Fruit fly (Drosophila melanogaster) whole organism, embryonic: ENCODE measurements around the gene Mpc1.

Source experiments
- Adf1 ChIP-seq: fragments of 200-800 bp; sonication (Bioruptor generic); IDR thresholded peaks from 2 replicates; pipeline ENCODE4 v1.3.6; 2022; ENCODE audit warnings: missing biosample characterization, missing genetic modification characterization
- Antp ChIP-seq: fragments of 200-800 bp; sonication (Bioruptor generic); optimal IDR thresholded peaks from 3 replicates; lab custom pipeline; 2016; ENCODE audit warnings: missing biosample characterization, missing genetic modification characterization
- Bdp1 ChIP-seq: fragments of 200-800 bp; sonication (Bioruptor generic); optimal IDR thresholded peaks from 3 replicates; lab custom pipeline; 2016; ENCODE audit warnings: missing biosample characterization, missing genetic modification characterization
- CG1024 ChIP-seq: fragments of 200-800 bp; sonication (Bioruptor generic); IDR thresholded peaks from 2 replicates; pipeline ENCODE4 v1.3.6; 2022; ENCODE audit warnings: missing biosample characterization, missing genetic modification characterization
- CG11504 ChIP-seq: fragments of 200-800 bp; sonication (Bioruptor generic); optimal IDR thresholded peaks from 3 replicates; lab custom pipeline; 2019; ENCODE audit warnings: missing biosample characterization, mild to moderate bottlenecking, missing genetic modification characterization, moderate library complexity
- CG13894 ChIP-seq: fragments of 200-800 bp; sonication (Bioruptor generic); optimal IDR thresholded peaks from 3 replicates; lab custom pipeline; 2018; ENCODE audit warnings: missing biosample characterization, mild to moderate bottlenecking, missing genetic modification characterization, moderate library complexity
- CG15011 ChIP-seq: fragments of 200-800 bp; sonication (Bioruptor generic); optimal IDR thresholded peaks from 3 replicates; lab custom pipeline; 2018; ENCODE audit warnings: missing biosample characterization, mild to moderate bottlenecking, missing genetic modification characterization
- CG15269 ChIP-seq: fragments of 200-800 bp; sonication (Bioruptor generic); optimal IDR thresholded peaks from 2 replicates; lab custom pipeline; 2018; ENCODE audit warnings: missing biosample characterization, mild to moderate bottlenecking, missing genetic modification characterization, moderate library complexity
- CG17328 ChIP-seq: fragments of 200-800 bp; sonication (Bioruptor generic); IDR thresholded peaks from 2 replicates; pipeline ENCODE4 v1.3.6; 2022; ENCODE audit warnings: missing biosample characterization, missing genetic modification characterization
- CG1832 ChIP-seq: fragments of 200-800 bp; sonication (Bioruptor generic); optimal IDR thresholded peaks from 2 replicates; lab custom pipeline; 2017; ENCODE audit warnings: missing biosample characterization, mild to moderate bottlenecking, missing genetic modification characterization, inconsistent platforms
- CG18476 ChIP-seq: fragments of 200-800 bp; sonication (Bioruptor generic); optimal IDR thresholded peaks from 2 replicates; lab custom pipeline; 2016; ENCODE audit warnings: missing biosample characterization, mild to moderate bottlenecking, missing genetic modification characterization
- CG18619 ChIP-seq: fragments of 200-800 bp; sonication (Bioruptor generic); optimal IDR thresholded peaks from 3 replicates; lab custom pipeline; 2017; ENCODE audit warnings: missing biosample characterization, mild to moderate bottlenecking, missing genetic modification characterization
- CG2120 ChIP-seq: fragments of 200-800 bp; sonication (Bioruptor generic); optimal IDR thresholded peaks from 3 replicates; lab custom pipeline; 2016; ENCODE audit warnings: missing biosample characterization, missing genetic modification characterization
- CG2202 ChIP-seq: fragments of 200-800 bp; sonication (Bioruptor generic); optimal IDR thresholded peaks from 2 replicates; lab custom pipeline; 2018; ENCODE audit warnings: missing biosample characterization, mild to moderate bottlenecking, missing genetic modification characterization
- CG3995 ChIP-seq: fragments of 200-800 bp; sonication (Bioruptor generic); optimal IDR thresholded peaks from 3 replicates; lab custom pipeline; 2016; ENCODE audit warnings: missing biosample characterization, missing genetic modification characterization
- CG4282 ChIP-seq: fragments of 200-800 bp; sonication (Bioruptor generic); optimal IDR thresholded peaks from 2 replicates; lab custom pipeline; 2016; ENCODE audit warnings: missing biosample characterization, missing genetic modification characterization
- CG4404 ChIP-seq: fragments of 200-800 bp; sonication (Bioruptor generic); IDR thresholded peaks from 2 replicates; pipeline ENCODE4 v1.3.6; 2022; ENCODE audit warnings: missing biosample characterization, missing genetic modification characterization
- CG4707 ChIP-seq: fragments of 200-800 bp; sonication (Bioruptor generic); optimal IDR thresholded peaks from 2 replicates; lab custom pipeline; 2018; ENCODE audit warnings: missing biosample characterization, mild to moderate bottlenecking, missing genetic modification characterization, moderate library complexity
- CG6683 ChIP-seq: fragments of 200-800 bp; sonication (Bioruptor generic); optimal IDR thresholded peaks from 2 replicates; lab custom pipeline; 2017; ENCODE audit warnings: missing biosample characterization, mild to moderate bottlenecking, missing genetic modification characterization, missing genetic modification reagents
- CG6689 ChIP-seq: fragments of 200-800 bp; sonication (Bioruptor generic); IDR thresholded peaks from 2 replicates; pipeline ENCODE4 v1.3.6; 2022; ENCODE audit warnings: missing biosample characterization, missing genetic modification characterization
- CG8924 ChIP-seq: fragments of 200-800 bp; optimal IDR thresholded peaks from 3 replicates; lab custom pipeline; 2019; ENCODE audit warnings: missing biosample characterization, mild to moderate bottlenecking, missing genetic modification characterization, moderate library complexity
- D ChIP-seq, 2 experiments: fragments of 200-800 bp in 1 of 2; fragments of >200 bp in 1 of 2; sonication (Bioruptor generic) in 1 of 2; optimal IDR thresholded peaks; 2 replicates in 1 of 2; 3 replicates in 1 of 2; lab custom pipeline; 2017; ENCODE audit warnings: mild to moderate bottlenecking in 1 of 2, missing biosample characterization in 1 of 2, missing genetic modification characterization in 1 of 2, missing genetic modification reagents in 1 of 2
- Dad ChIP-seq: fragments of 200-800 bp; sonication (Bioruptor generic); optimal IDR thresholded peaks from 3 replicates; lab custom pipeline; 2016; ENCODE audit warnings: missing biosample characterization, missing genetic modification characterization
- E2f2 ChIP-seq: fragments of 200-800 bp; sonication (Bioruptor generic); IDR thresholded peaks from 2 replicates; pipeline ENCODE4 v1.3.6; 2022; ENCODE audit warnings: missing biosample characterization, missing genetic modification characterization
- H2.0 ChIP-seq: fragments of 200-800 bp; sonication (Bioruptor generic); IDR thresholded peaks from 2 replicates; pipeline ENCODE4 v1.3.6; 2022; ENCODE audit warnings: missing biosample characterization, missing genetic modification characterization
- Hey ChIP-seq: fragments of 200-800 bp; sonication (Bioruptor generic); optimal IDR thresholded peaks from 3 replicates; lab custom pipeline; 2018; ENCODE audit warnings: missing biosample characterization, mild to moderate bottlenecking, missing genetic modification characterization
- Hmx ChIP-seq: fragments of 200-800 bp; sonication (Bioruptor generic); optimal IDR thresholded peaks from 2 replicates; lab custom pipeline; 2016; ENCODE audit warnings: missing biosample characterization, missing genetic modification characterization
- Hr3 ChIP-seq: fragments of 200-800 bp; sonication (Bioruptor generic); optimal IDR thresholded peaks from 3 replicates; lab custom pipeline; 2016; ENCODE audit warnings: missing biosample characterization, missing genetic modification characterization
- Jarid2 ChIP-seq: fragments of 200-800 bp; sonication (Bioruptor generic); optimal IDR thresholded peaks from 3 replicates; lab custom pipeline; 2017; ENCODE audit warnings: mild to moderate bottlenecking, missing biosample characterization, missing genetic modification reagents, missing genetic modification characterization
- NC2α ChIP-seq: fragments of 200-800 bp; sonication (Bioruptor generic); optimal IDR thresholded peaks from 2 replicates; lab custom pipeline; 2016; ENCODE audit warnings: missing biosample characterization, missing genetic modification characterization
- Oli ChIP-seq: fragments of 200-800 bp; sonication (Bioruptor generic); optimal IDR thresholded peaks from 2 replicates; lab custom pipeline; 2018; ENCODE audit warnings: missing biosample characterization, mild to moderate bottlenecking, missing genetic modification characterization, moderate library complexity
- Opbp ChIP-seq: fragments of 200-800 bp; sonication (Bioruptor generic); IDR thresholded peaks from 3 replicates; pipeline ENCODE4 v1.3.6; 2022; ENCODE audit warnings: missing biosample characterization, missing genetic modification characterization; ENCODE audit not compliant: partially characterized antibody
- Trl ChIP-seq, 3 experiments: fragments of >200 bp in 2 of 3; fragments of 200-800 bp in 1 of 3; sonication (Bioruptor generic) in 1 of 3; optimal IDR thresholded peaks; 2 replicates in 1 of 3; 3 replicates in 2 of 3; lab custom pipeline; 2016 to 2017; ENCODE audit warnings: missing biosample characterization in 1 of 3, missing genetic modification characterization in 1 of 3
- abd-A ChIP-seq: fragments of 200-800 bp; sonication (Bioruptor generic); optimal IDR thresholded peaks from 3 replicates; lab custom pipeline; 2019; ENCODE audit warnings: missing biosample characterization, mild to moderate bottlenecking, missing genetic modification characterization, moderate library complexity
- al ChIP-seq: fragments of 200-800 bp; sonication (Bioruptor generic); IDR thresholded peaks from 2 replicates; pipeline ENCODE4 v1.3.6; 2022; ENCODE audit warnings: missing biosample characterization, missing genetic modification characterization
- az2 ChIP-seq: fragments of 200-800 bp; sonication (Bioruptor generic); optimal IDR thresholded peaks from 3 replicates; lab custom pipeline; 2016; ENCODE audit warnings: missing biosample characterization, missing genetic modification characterization
- da ChIP-seq: fragments of 200-800 bp; sonication (Bioruptor generic); optimal IDR thresholded peaks from 2 replicates; lab custom pipeline; 2016; ENCODE audit warnings: missing biosample characterization, missing genetic modification characterization
- inv ChIP-seq: fragments of 200-800 bp; sonication (Bioruptor generic); IDR thresholded peaks from 2 replicates; pipeline ENCODE4 v1.3.6; 2022; ENCODE audit warnings: missing biosample characterization, missing genetic modification characterization; ENCODE audit not compliant: partially characterized antibody
- ken ChIP-seq: fragments of 200-800 bp; sonication (Bioruptor generic); IDR thresholded peaks from 3 replicates; pipeline ENCODE4 v1.3.6; 2022; ENCODE audit warnings: missing biosample characterization, missing genetic modification characterization
- mam ChIP-seq: fragments of 200-800 bp; sonication (Bioruptor generic); optimal IDR thresholded peaks from 3 replicates; lab custom pipeline; 2016; ENCODE audit warnings: missing biosample characterization, missing genetic modification characterization
- pros ChIP-seq: fragments of 200-800 bp; sonication (Bioruptor generic); optimal IDR thresholded peaks from 3 replicates; lab custom pipeline; 2019; ENCODE audit warnings: missing biosample characterization, mild to moderate bottlenecking, missing genetic modification characterization, moderate library complexity
- run ChIP-seq: fragments of 200-800 bp; sonication (Bioruptor generic); optimal IDR thresholded peaks from 3 replicates; lab custom pipeline; 2018; ENCODE audit warnings: missing biosample characterization, mild to moderate bottlenecking, missing genetic modification characterization
- sug ChIP-seq: fragments of 200-800 bp; optimal IDR thresholded peaks from 2 replicates; lab custom pipeline; 2019; ENCODE audit warnings: missing biosample characterization, mild to moderate bottlenecking, missing genetic modification characterization, moderate library complexity
- tap ChIP-seq: fragments of 200-800 bp; optimal IDR thresholded peaks from 3 replicates; lab custom pipeline; 2019; ENCODE audit warnings: missing biosample characterization, mild to moderate bottlenecking, missing genetic modification characterization, moderate library complexity
- twi ChIP-seq: fragments of 200-800 bp; optimal IDR thresholded peaks from 2 replicates; lab custom pipeline; 2019; ENCODE audit warnings: missing biosample characterization, mild to moderate bottlenecking, missing genetic modification characterization, moderate library complexity
- usp ChIP-seq: fragments of >200 bp; optimal IDR thresholded peaks from 2 replicates; lab custom pipeline; 2017; ENCODE audit warnings: missing biosample characterization, missing genetic modification characterization
- wdn ChIP-seq: fragments of 200-800 bp; sonication (Bioruptor generic); IDR thresholded peaks from 2 replicates; pipeline ENCODE4 v1.3.6; 2022; ENCODE audit warnings: missing biosample characterization, missing genetic modification characterization
- zfh2 ChIP-seq: fragments of 200-800 bp; sonication (Bioruptor generic); optimal IDR thresholded peaks from 2 replicates; lab custom pipeline; 2016; ENCODE audit warnings: missing biosample characterization, missing genetic modification characterization

Mpc1 gene

DNA sequence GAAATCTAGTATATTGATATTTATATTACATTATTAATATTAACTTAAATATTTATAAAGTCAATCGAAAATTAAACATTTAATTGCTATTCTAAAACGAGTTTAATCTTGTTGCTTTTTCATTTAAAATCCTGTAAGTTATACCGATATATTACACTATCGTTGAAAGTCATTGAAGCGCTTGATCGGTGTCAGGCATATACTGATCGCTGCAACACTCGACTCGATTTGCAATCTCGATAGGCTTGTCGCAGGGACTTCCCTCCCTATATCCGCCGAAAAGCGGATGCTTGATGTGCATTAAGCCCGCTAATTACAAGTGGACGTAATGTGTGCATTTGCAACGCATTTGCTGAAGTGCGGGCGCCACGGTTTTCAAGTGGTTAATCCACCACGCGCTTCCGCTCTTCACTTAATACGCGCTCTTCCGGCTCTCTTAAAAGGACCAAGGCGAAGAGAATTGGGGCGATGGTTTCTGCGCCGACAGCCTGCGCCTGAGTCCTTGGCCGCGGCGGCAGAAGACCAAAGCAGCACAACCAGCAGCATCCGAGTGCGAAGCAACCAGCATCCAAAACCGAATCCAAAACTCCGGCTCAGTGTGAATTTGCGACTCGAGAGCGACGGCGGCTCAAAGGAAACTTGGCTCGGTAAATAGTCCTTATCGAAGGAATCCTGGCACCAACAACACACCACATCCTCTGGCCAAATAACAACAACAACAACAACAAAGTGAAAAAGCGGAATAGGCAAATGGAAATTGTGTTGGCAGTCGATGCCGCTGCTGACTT lies 653 bp upstream of the Mpc1 start, which contains the start of gene CG42613:
Gene CG42613 (plus strand): TSS at position 279 of the 788 bp plus-strand sequence.
- peak; percentile 56 for TF ChIP-seq CG2202
- peak; percentile 59 for TF ChIP-seq Antp
- peak; percentile 19 for TF ChIP-seq Jarid2 (GFP tag; lab: Kevin White, UChicago)
- TF ChIP-seq CG2120 (GFP tag; lab: Kevin White, UChicago) = no peak
- TF ChIP-seq Dad (GFP tag; lab: Kevin White, UChicago) = peak; percentile 72
- TF ChIP-seq CG3995 (GFP tag; lab: Kevin White, UChicago) = peak; percentile 15
- peak; percentile 61; the same call in 1 of the 2 replicates for TF ChIP-seq Adf1 (GFP tag; lab: Robert Waterston, UW)
- TF ChIP-seq CG6683 (GFP tag; lab: Kevin White, UChicago) = peak; percentile 24
- TF ChIP-seq CG1024 (GFP tag; lab: Robert Waterston, UW) = peak; percentile 61
- TF ChIP-seq zfh2 (GFP tag; lab: Kevin White, UChicago) = peak; percentile 9
- peak; percentile 72; the same call in 1 of the 2 replicates for TF ChIP-seq H2.0 (GFP tag; lab: Robert Waterston, UW)
- 0 out of 2 replicates have a peak, but pooled peaks have one; percentile 9 for TF ChIP-seq al (GFP tag; lab: Robert Waterston, UW)
- peak; percentile 64 for TF ChIP-seq CG18619 (GFP tag; lab: Kevin White, UChicago)
- TF ChIP-seq CG6689 (GFP tag; lab: Robert Waterston, UW) = peak; percentile 34
- no peak for TF ChIP-seq Hmx
- TF ChIP-seq pros (GFP tag; lab: Kevin White, UChicago) = no peak
- TF ChIP-seq CG8924 = peak; percentile 27
- peak; percentile 39 for TF ChIP-seq abd-A
- TF ChIP-seq az2 (GFP tag; lab: Kevin White, UChicago) = no peak
- no peak for TF ChIP-seq CG1832 (GFP tag; lab: Kevin White, UChicago)
- no peak for TF ChIP-seq usp
- peak; percentile 47 for TF ChIP-seq tap (tag; lab: Kevin White, UChicago)
- TF ChIP-seq D (optimal IDR thresholded peaks at IDR 0.05; lab: Kevin White, UChicago) = no peak
- peak; percentile 76 for TF ChIP-seq D (GFP tag; optimal IDR thresholded peaks at IDR 0.05; lab: Kevin White, UChicago)
- TF ChIP-seq Hr3 = peak; percentile 93
- TF ChIP-seq sug = no peak
- TF ChIP-seq inv = 0 out of 2 replicates have a peak, but pooled peaks have one; percentile 42
- no peak for TF ChIP-seq run
- peak; percentile 53; the same call in 1 of the 2 replicates for TF ChIP-seq wdn (GFP tag; lab: Robert Waterston, UW)
- TF ChIP-seq CG4282 (GFP tag; lab: Kevin White, UChicago) = peak; percentile 37
- no peak for TF ChIP-seq CG15011 (GFP tag; lab: Kevin White, UChicago)
- peak; percentile 21 to 36 for TF ChIP-seq Trl (optimal IDR thresholded peaks at IDR 0.05; lab: Kevin White, UChicago)
- TF ChIP-seq Trl (GFP tag; optimal IDR thresholded peaks at IDR 0.05; lab: Kevin White, UChicago) = peak; percentile 79
- no peak for TF ChIP-seq CG4404 (GFP tag; lab: Robert Waterston, UW)
- no peak for TF ChIP-seq da (GFP tag; lab: Kevin White, UChicago)
- peak; percentile 36 for TF ChIP-seq mam (GFP tag; lab: Kevin White, UChicago)
- TF ChIP-seq NC2α (GFP tag; lab: Kevin White, UChicago) = peak; percentile 50
- no peak for TF ChIP-seq CG13894 (tag; lab: Kevin White, UChicago)
- peak; percentile 74 for TF ChIP-seq Opbp (GFP tag; lab: Robert Waterston, UW)
- peak; percentile 57 for TF ChIP-seq CG15269
- TF ChIP-seq CG17328 (GFP tag; lab: Robert Waterston, UW) = peak; percentile 85
- TF ChIP-seq twi (tag; lab: Kevin White, UChicago) = peak; percentile 46
- TF ChIP-seq Hey (tag; lab: Kevin White, UChicago) = no peak
- peak; percentile 55 for TF ChIP-seq CG11504
- no peak for TF ChIP-seq CG18476 (GFP tag; lab: Kevin White, UChicago)
- TF ChIP-seq Oli (tag; lab: Kevin White, UChicago) = peak; percentile 38
- TF ChIP-seq Bdp1 (GFP tag; lab: Kevin White, UChicago) = no peak
- TF ChIP-seq ken = peak; percentile 68; the same call in 2 of the 3 replicates
- TF ChIP-seq CG4707 (GFP tag; lab: Kevin White, UChicago) = peak; percentile 64
- peak; percentile 61 for TF ChIP-seq E2f2 (GFP tag; lab: Robert Waterston, UW)
